Worm (Caenorhabditis elegans) whole organism, L2 larva: ENCODE measurements around the gene srw-113.

Experiments
- ZK546.5 ChIP-seq: sonication (generic microtip); optimal IDR thresholded peaks from 2 replicates; lab custom pipeline; 2017; ENCODE audit warnings: missing biosample characterization, missing genetic modification characterization
- ama-1 ChIP-seq: fragments of 150-350 bp; optimal IDR thresholded peaks from 2 replicates; lab custom pipeline; 2018; ENCODE audit warnings: inconsistent platforms
- dmd-4 ChIP-seq: sonication (generic microtip); optimal IDR thresholded peaks from 2 replicates; lab custom pipeline; 2017; ENCODE audit warnings: missing biosample characterization, missing genetic modification characterization
- elt-1 ChIP-seq: fragments of 150-350 bp; optimal IDR thresholded peaks from 2 replicates; lab custom pipeline; 2014; ENCODE audit warnings: missing biosample characterization, missing genetic modification characterization
- lin-39 ChIP-seq: fragments of 150-350 bp; optimal IDR thresholded peaks from 2 replicates; lab custom pipeline; 2014; ENCODE audit warnings: missing biosample characterization, missing genetic modification reagents, missing genetic modification characterization
- nhr-11 ChIP-seq: fragments of 150-350 bp; optimal IDR thresholded peaks from 2 replicates; lab custom pipeline; 2014; ENCODE audit warnings: missing biosample characterization, missing genetic modification characterization
- skn-1 ChIP-seq: sonication (generic microtip); optimal IDR thresholded peaks from 2 replicates; lab custom pipeline; 2017; ENCODE audit warnings: missing biosample characterization, missing genetic modification characterization
- unc-55 ChIP-seq: fragments of 150-350 bp; sonication (generic microtip); optimal IDR thresholded peaks from 3 replicates; lab custom pipeline; 2014; ENCODE audit warnings: missing biosample characterization, missing genetic modification reagents, missing genetic modification characterization
- unc-62 ChIP-seq: fragments of 150-350 bp; optimal IDR thresholded peaks from 2 replicates; lab custom pipeline; 2014; ENCODE audit warnings: missing biosample characterization, missing genetic modification reagents, missing genetic modification characterization
- ztf-1 ChIP-seq: fragments of 200-800 bp; sonication (Bioruptor generic); conservative IDR thresholded peaks from 2 replicates; pipeline ENCODE4 v1.3.6; 2022; ENCODE audit warnings: missing genetic modification characterization, missing compliant biosample characterization

DNA sequence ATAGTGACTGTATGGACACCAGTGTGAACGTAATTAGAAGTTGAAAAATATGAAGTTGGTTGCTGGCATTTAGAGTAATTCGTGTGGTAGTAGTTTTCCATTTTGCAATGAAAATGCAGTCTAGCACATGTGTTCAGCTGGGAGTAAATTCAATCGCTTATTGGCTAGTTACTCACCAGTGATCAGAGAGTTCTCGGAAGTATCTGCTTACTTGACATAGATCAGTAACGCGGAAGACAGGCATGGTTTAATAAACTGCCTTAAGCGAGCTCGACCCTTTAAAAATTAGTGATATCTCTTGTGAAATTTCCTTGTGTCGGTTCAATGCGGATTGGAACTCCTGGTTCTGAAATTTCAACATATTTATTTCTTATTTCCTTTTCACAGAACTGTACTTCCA is 43.3 kb downstream of the srw-113 start, which contains the start of gene srh-52:
- TF ChIP-seq ama-1 (no peak), elt-1 (tag; lab: Kevin White, UChicago) (no peak), unc-55 (GFP tag; lab: Kevin White, UChicago) (no peak), ZK546.5 (no peak), unc-62 (GFP tag; lab: Kevin White, UChicago) (no peak), nhr-11 (tag; lab: Kevin White, UChicago) (no peak), dmd-4 (tag; lab: Kevin White, UChicago) (no peak), skn-1 (tag; lab: Kevin White, UChicago) (no peak), lin-39 (tag; lab: Kevin White, UChicago) (no peak), ztf-1 (no peak)
